Fruit fly (Drosophila melanogaster): Measurements from ENCODE around the gene CG14383.
A peak's percentile ranks its signal among the peaks of the same experiment; 100 is the strongest.

DNA sequence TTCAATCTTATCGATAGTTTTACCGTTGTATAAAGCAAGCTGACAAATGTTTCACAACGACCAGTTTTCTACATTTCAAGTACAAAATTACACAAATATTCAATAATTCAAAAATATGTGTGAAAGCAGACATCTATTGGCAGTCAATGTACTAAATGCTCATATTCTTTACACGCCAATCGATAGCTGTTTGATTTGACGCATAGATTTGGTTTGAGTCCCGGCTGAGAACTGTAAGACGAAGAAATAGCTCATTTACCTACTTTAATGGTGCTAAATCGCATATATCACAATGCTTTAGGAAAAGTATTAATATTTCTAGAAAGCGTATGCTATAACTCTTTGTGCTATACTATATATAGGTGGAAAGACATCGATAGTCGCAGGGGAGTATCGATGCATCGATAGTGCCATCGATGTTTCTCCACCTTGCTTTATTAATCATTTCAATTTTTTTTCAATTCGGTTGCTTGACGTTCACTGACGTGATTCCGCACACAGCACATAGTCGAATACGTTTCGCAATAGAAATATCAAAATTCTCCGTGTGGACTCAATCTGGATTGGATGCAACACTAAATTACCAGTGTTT lies 7.6 kb downstream of the CG14383 start, which contains the start of gene Paip2:
- TF ChIP-seq CTCF (optimal IDR thresholded peaks at IDR 0.05): peak; percentile 84 to 86
- TF ChIP-seq CG8478 (optimal IDR thresholded peaks at IDR 0.05): no peak
